Worm (Caenorhabditis elegans) whole organism, young adult: ENCODE results near the gene nmur-3.

ENCODE experiments used
- B0261.1 ChIP-seq: sonication (generic microtip); optimal IDR thresholded peaks from 2 replicates; lab custom pipeline; 2016; ENCODE audit warnings: mild to moderate bottlenecking, missing genetic modification characterization, moderate library complexity, missing compliant biosample characterization
- D2030.7 ChIP-seq: fragments of 200-800 bp; sonication (Bioruptor generic); IDR thresholded peaks from 2 replicates; pipeline ENCODE4 v1.3.6; 2022; ENCODE audit warnings: missing genetic modification reagents, missing genetic modification characterization, missing compliant biosample characterization
- F22D6.2 ChIP-seq: sonication (generic microtip); optimal IDR thresholded peaks from 2 replicates; lab custom pipeline; 2016; ENCODE audit warnings: mild to moderate bottlenecking, missing genetic modification characterization, missing compliant biosample characterization
- F23B12.7 ChIP-seq: sonication (generic microtip); optimal IDR thresholded peaks from 2 replicates; lab custom pipeline; 2017; ENCODE audit warnings: missing genetic modification characterization, mild to moderate bottlenecking, missing compliant biosample characterization, antibody characterized with exemption, moderate library complexity; ENCODE audit not compliant: insufficient read depth
- F33H1.4 ChIP-seq: fragments of 200-800 bp; sonication (Bioruptor generic); IDR thresholded peaks from 2 replicates; pipeline ENCODE4 v1.3.6; 2022; ENCODE audit warnings: missing genetic modification reagents, missing genetic modification characterization, missing compliant biosample characterization
- F39B2.1 ChIP-seq: fragments of 200-800 bp; sonication (Bioruptor generic); IDR thresholded peaks from 2 replicates; pipeline ENCODE4 v1.3.6; 2022; ENCODE audit warnings: missing genetic modification reagents, missing genetic modification characterization, missing compliant biosample characterization
- F52B5.7 ChIP-seq: sonication (generic microtip); optimal IDR thresholded peaks from 2 replicates; lab custom pipeline; 2016; ENCODE audit warnings: mild to moderate bottlenecking, missing genetic modification characterization, missing compliant biosample characterization
- F55B11.4 ChIP-seq: sonication (generic microtip); optimal IDR thresholded peaks from 2 replicates; lab custom pipeline; 2016; ENCODE audit warnings: missing compliant biosample characterization, missing genetic modification characterization, borderline replicate concordance; ENCODE audit not compliant: insufficient read depth
- F57C9.4 ChIP-seq: sonication (generic microtip); optimal IDR thresholded peaks from 2 replicates; lab custom pipeline; 2017; ENCODE audit warnings: mild to moderate bottlenecking, missing genetic modification characterization, missing compliant biosample characterization
- K11D2.4 ChIP-seq: fragments of 200-800 bp; sonication (Bioruptor generic); IDR thresholded peaks from 2 replicates; pipeline ENCODE4 v1.3.6; 2022; ENCODE audit warnings: missing genetic modification reagents, missing genetic modification characterization, missing compliant biosample characterization
- T26A5.8 ChIP-seq: sonication (generic microtip); optimal IDR thresholded peaks from 2 replicates; lab custom pipeline; 2016; ENCODE audit warnings: missing genetic modification characterization, missing compliant biosample characterization
- Y67H2A.10 ChIP-seq: fragments of 200-800 bp; sonication (Bioruptor generic); conservative IDR thresholded peaks from 2 replicates; pipeline ENCODE4 v1.3.6; 2022; ENCODE audit warnings: missing genetic modification reagents, missing genetic modification characterization, missing compliant biosample characterization
- ZK185.1 ChIP-seq: sonication (generic microtip); optimal IDR thresholded peaks from 2 replicates; lab custom pipeline; 2016; ENCODE audit warnings: mild to moderate bottlenecking, missing genetic modification characterization, missing compliant biosample characterization; ENCODE audit not compliant: poor library complexity, severe bottlenecking
- aptf-2 ChIP-seq: fragments of 200-800 bp; sonication (Bioruptor generic); conservative IDR thresholded peaks from 2 replicates; pipeline ENCODE4 v1.3.6; 2022; ENCODE audit warnings: missing genetic modification reagents, missing genetic modification characterization, missing compliant biosample characterization
- athp-1 ChIP-seq: sonication (generic microtip); optimal IDR thresholded peaks from 2 replicates; lab custom pipeline; 2017; ENCODE audit warnings: mild to moderate bottlenecking, missing genetic modification characterization, missing compliant biosample characterization
- attf-5 ChIP-seq: fragments of 200-800 bp; sonication (Bioruptor generic); optimal IDR thresholded peaks from 2 replicates; lab custom pipeline; 2018; ENCODE audit warnings: mild to moderate bottlenecking, missing genetic modification characterization, missing compliant biosample characterization
- attf-6 ChIP-seq: fragments of 200-800 bp; sonication (Bioruptor generic); IDR thresholded peaks from 2 replicates; pipeline ENCODE4 v1.3.6; 2022; ENCODE audit warnings: missing genetic modification reagents, missing genetic modification characterization, missing compliant biosample characterization
- cebp-1 ChIP-seq, 2 experiments: fragments of 200-800 bp in 1 of 2; sonication (Bioruptor generic) in 1 of 2; sonication (generic microtip) in 1 of 2; IDR thresholded peaks in 1 of 2; optimal IDR thresholded peaks in 1 of 2; 2 replicates each; pipeline versions ENCODE4 v1.3.6 to Lab custom; 2017 to 2022; ENCODE audit warnings: missing compliant biosample characterization in 2 of 2, missing genetic modification characterization in 2 of 2, mild to moderate bottlenecking in 1 of 2, missing genetic modification reagents in 1 of 2, moderate library complexity in 1 of 2
- chd-7 ChIP-seq: sonication (generic microtip); optimal IDR thresholded peaks from 2 replicates; lab custom pipeline; 2016; ENCODE audit warnings: mild to moderate bottlenecking, missing genetic modification characterization, moderate library complexity, missing compliant biosample characterization
- die-1 ChIP-seq: sonication (generic microtip); optimal IDR thresholded peaks from 2 replicates; lab custom pipeline; 2016; ENCODE audit warnings: missing genotype, mild to moderate bottlenecking, missing genetic modification characterization, missing compliant biosample characterization
- dpff-1 ChIP-seq: sonication (generic microtip); optimal IDR thresholded peaks from 2 replicates; lab custom pipeline; 2017; ENCODE audit warnings: mild to moderate bottlenecking, missing genetic modification characterization, missing compliant biosample characterization
- dpl-1 ChIP-seq: fragments of 150-350 bp; optimal IDR thresholded peaks from 2 replicates; lab custom pipeline; 2014; ENCODE audit warnings: missing biosample characterization, missing genetic modification reagents, missing genetic modification characterization
- efl-1 ChIP-seq: fragments of 150-350 bp; optimal IDR thresholded peaks from 2 replicates; lab custom pipeline; 2014; ENCODE audit warnings: missing biosample characterization, missing genetic modification reagents, missing genetic modification characterization
- ekl-4 ChIP-seq: fragments of 200-800 bp; sonication (Bioruptor generic); IDR thresholded peaks from 2 replicates; pipeline ENCODE4 v1.3.6; 2022; ENCODE audit warnings: missing genetic modification reagents, missing genetic modification characterization, missing compliant biosample characterization
- ets-4 ChIP-seq: fragments of 200-800 bp; sonication (Bioruptor generic); optimal IDR thresholded peaks from 2 replicates; lab custom pipeline; 2018; ENCODE audit warnings: mild to moderate bottlenecking, missing genetic modification characterization, missing compliant biosample characterization
- fkh-3 ChIP-seq: sonication (generic microtip); optimal IDR thresholded peaks from 2 replicates; lab custom pipeline; 2016; ENCODE audit warnings: mild to moderate bottlenecking, missing genetic modification characterization, missing compliant biosample characterization
- gei-17 ChIP-seq: fragments of 200-800 bp; sonication (Bioruptor generic); optimal IDR thresholded peaks from 2 replicates; lab custom pipeline; 2018; ENCODE audit warnings: mild to moderate bottlenecking, missing genetic modification characterization, missing compliant biosample characterization
- hlh-26 ChIP-seq: fragments of 200-800 bp; sonication (Bioruptor generic); conservative IDR thresholded peaks from 2 replicates; pipeline ENCODE4 v1.3.6; 2022; ENCODE audit warnings: missing genetic modification reagents, missing genetic modification characterization, missing compliant biosample characterization
- hmg-20 ChIP-seq: fragments of 200-800 bp; sonication (Bioruptor generic); IDR thresholded peaks from 2 replicates; pipeline ENCODE4 v1.3.6; 2022; ENCODE audit warnings: missing genetic modification reagents, missing genetic modification characterization, missing compliant biosample characterization
- hrde-1 ChIP-seq: sonication (generic microtip); optimal IDR thresholded peaks from 2 replicates; lab custom pipeline; 2016; ENCODE audit warnings: missing genetic modification characterization, mild to moderate bottlenecking, missing compliant biosample characterization, moderate library complexity, missing genotype, missing genetic modification reagents, borderline replicate concordance
- hsf-1 ChIP-seq: fragments of 200-800 bp; sonication (Bioruptor generic); IDR thresholded peaks from 2 replicates; pipeline ENCODE4 v1.3.6; 2022; ENCODE audit warnings: missing genetic modification reagents, missing genetic modification characterization, missing compliant biosample characterization
- let-607 ChIP-seq, 2 experiments: fragments of 200-800 bp in 1 of 2; sonication (Bioruptor generic) in 1 of 2; sonication (generic microtip) in 1 of 2; optimal IDR thresholded peaks; 2 replicates each; lab custom pipeline; 2016 to 2018; ENCODE audit warnings: mild to moderate bottlenecking in 2 of 2, missing compliant biosample characterization in 2 of 2, missing genetic modification characterization in 2 of 2, moderate library complexity in 2 of 2, missing genotype in 1 of 2
- lin-40 ChIP-seq: sonication (generic microtip); optimal IDR thresholded peaks from 2 replicates; lab custom pipeline; 2016; ENCODE audit warnings: missing genetic modification characterization, mild to moderate bottlenecking, missing compliant biosample characterization, missing genotype, missing genetic modification reagents
- lsl-1 ChIP-seq: fragments of 200-800 bp; sonication (Bioruptor generic); optimal IDR thresholded peaks from 2 replicates; lab custom pipeline; 2018; ENCODE audit warnings: mild to moderate bottlenecking, missing genetic modification characterization, moderate library complexity, missing compliant biosample characterization
- lsy-27 ChIP-seq: sonication (generic microtip); optimal IDR thresholded peaks from 2 replicates; lab custom pipeline; 2017; ENCODE audit warnings: missing genetic modification characterization, mild to moderate bottlenecking, missing compliant biosample characterization, antibody characterized with exemption, missing genotype, borderline replicate concordance; ENCODE audit not compliant: insufficient read depth
- nfyb-1 ChIP-seq: fragments of 200-800 bp; sonication (Bioruptor generic); IDR thresholded peaks from 2 replicates; pipeline ENCODE4 v1.3.6; 2022; ENCODE audit warnings: missing genetic modification reagents, missing genetic modification characterization, missing compliant biosample characterization
- pbrm-1 ChIP-seq: fragments of 200-800 bp; sonication (Bioruptor generic); IDR thresholded peaks from 2 replicates; pipeline ENCODE4 v1.3.6; 2022; ENCODE audit warnings: missing genetic modification reagents, missing genetic modification characterization, missing compliant biosample characterization
- rec-8 ChIP-seq, 2 experiments: sonication (generic microtip); optimal IDR thresholded peaks; 2 replicates each; lab custom pipeline; 2016; ENCODE audit warnings: mild to moderate bottlenecking in 2 of 2, missing genetic modification characterization in 2 of 2, missing genetic modification reagents in 2 of 2, missing genotype in 2 of 2, missing biosample characterization in 1 of 2, missing compliant biosample characterization in 1 of 2, moderate library complexity in 1 of 2
- sdz-38 ChIP-seq: sonication (generic microtip); optimal IDR thresholded peaks from 2 replicates; lab custom pipeline; 2016; ENCODE audit warnings: missing genotype, missing genetic modification characterization, missing compliant biosample characterization
- snpc-1.1 ChIP-seq: sonication (generic microtip); optimal IDR thresholded peaks from 2 replicates; lab custom pipeline; 2017; ENCODE audit warnings: missing genetic modification characterization, mild to moderate bottlenecking, missing compliant biosample characterization, antibody characterized with exemption, moderate library complexity, missing genotype, missing genetic modification reagents; ENCODE audit not compliant: insufficient read depth
- snpc-4 ChIP-seq, 5 experiments: fragments of 150-350 bp in 1 of 5; sonication (generic microtip) in 4 of 5; optimal IDR thresholded peaks; 2 replicates each; lab custom pipeline; 2014 to 2018; ENCODE audit warnings: missing genetic modification characterization in 5 of 5, missing biosample characterization in 3 of 5, antibody characterized with exemption in 2 of 5, mild to moderate bottlenecking in 2 of 5, missing compliant biosample characterization in 2 of 5, missing genotype in 2 of 5, moderate library complexity in 2 of 5, missing genetic modification reagents in 1 of 5
- tbx-9 ChIP-seq: sonication (generic microtip); optimal IDR thresholded peaks from 2 replicates; lab custom pipeline; 2016; ENCODE audit warnings: borderline replicate concordance, missing genetic modification characterization, inconsistent platforms, missing compliant biosample characterization
- unc-62 ChIP-seq: fragments of 150-350 bp; optimal IDR thresholded peaks from 2 replicates; lab custom pipeline; 2014; ENCODE audit warnings: missing biosample characterization, missing genetic modification reagents, missing genetic modification characterization
- xnd-1 ChIP-seq: sonication (generic microtip); optimal IDR thresholded peaks from 2 replicates; lab custom pipeline; 2016; ENCODE audit warnings: missing genotype, missing genetic modification reagents, missing genetic modification characterization, missing compliant biosample characterization
- ztf-18 ChIP-seq: sonication (generic microtip); optimal IDR thresholded peaks from 2 replicates; lab custom pipeline; 2016; ENCODE audit warnings: missing genotype, mild to moderate bottlenecking, missing genetic modification characterization, missing compliant biosample characterization
- ztf-28 ChIP-seq: fragments of 200-800 bp; sonication (Bioruptor generic); IDR thresholded peaks from 2 replicates; pipeline ENCODE4 v1.3.6; 2022; ENCODE audit warnings: missing genetic modification reagents, missing genetic modification characterization, missing compliant biosample characterization

The nmur-3 gene

ce11 chrX:4453101-4453500, 13.2 kb upstream of the nmur-3 start (continued):
- TF ChIP-seq nfyb-1 (GFP tag; lab: Robert Waterston, UW) = no peak
- TF ChIP-seq snpc-1.1 (tag; lab: Kevin White, UChicago) = peak; percentile 29
- TF ChIP-seq hsf-1 (GFP tag; lab: Robert Waterston, UW) = no peak
- no peak for TF ChIP-seq attf-6 (GFP tag; lab: Robert Waterston, UW)
- TF ChIP-seq F39B2.1 (GFP tag; lab: Robert Waterston, UW) = no peak
- TF ChIP-seq fkh-3 = peak; percentile 16
- 0 out of 2 replicates have a peak, but pooled peaks have one; percentile 8 for TF ChIP-seq ztf-28 (GFP tag; lab: Robert Waterston, UW)
- TF ChIP-seq Y67H2A.10 (GFP tag; lab: Robert Waterston, UW) = no peak
- TF ChIP-seq F57C9.4 = no peak
- 0 out of 2 replicates have a peak, but pooled peaks have one; percentile 12 for TF ChIP-seq hmg-20 (GFP tag; lab: Robert Waterston, UW)
- TF ChIP-seq sdz-38 = no peak
- TF ChIP-seq chd-7 (tag; lab: Kevin White, UChicago) = no peak
- no peak for TF ChIP-seq dpl-1 (GFP tag; lab: Kevin White, UChicago)
- TF ChIP-seq cebp-1 (GFP tag; IDR thresholded peaks at IDR 0.05; lab: Robert Waterston, UW) = no peak
- no peak for TF ChIP-seq cebp-1 (tag; optimal IDR thresholded peaks at IDR 0.05; lab: Kevin White, UChicago)
- peak; percentile 54 for TF ChIP-seq snpc-4 (GFP tag; optimal IDR thresholded peaks at IDR 0.05; lab: Kevin White, UChicago)
- TF ChIP-seq snpc-4 (tag; optimal IDR thresholded peaks at IDR 0.05; lab: Kevin White, UChicago) = peak in 2 of 4 experiments; percentile 56 to 61
- TF ChIP-seq F52B5.7 (tag; lab: Kevin White, UChicago) = peak; percentile 24
- no peak for TF ChIP-seq hrde-1
- no peak for TF ChIP-seq hlh-26 (GFP tag; lab: Robert Waterston, UW)
- TF ChIP-seq xnd-1 (tag; lab: Kevin White, UChicago) = no peak
- no peak for TF ChIP-seq rec-8 (tag; optimal IDR thresholded peaks at IDR 0.05; lab: Kevin White, UChicago)
- TF ChIP-seq F55B11.4 (tag; lab: Kevin White, UChicago) = no peak
- TF ChIP-seq unc-62 = no peak
- TF ChIP-seq F22D6.2 (tag; lab: Kevin White, UChicago) = no peak
- TF ChIP-seq efl-1 (GFP tag; lab: Kevin White, UChicago) = no peak
- TF ChIP-seq F23B12.7 (tag; lab: Kevin White, UChicago) = no peak
- TF ChIP-seq athp-1 (tag; lab: Kevin White, UChicago) = no peak
- TF ChIP-seq T26A5.8 (tag; lab: Kevin White, UChicago) = no peak
- TF ChIP-seq ZK185.1 (tag; lab: Kevin White, UChicago) = peak; percentile 39
- peak; percentile 70 for TF ChIP-seq die-1
- TF ChIP-seq F33H1.4 (GFP tag; lab: Robert Waterston, UW) = no peak
- no peak for TF ChIP-seq tbx-9 (tag; lab: Kevin White, UChicago)
- peak; percentile 13; the same call in 1 of the 2 replicates for TF ChIP-seq ekl-4 (GFP tag; lab: Robert Waterston, UW)
- TF ChIP-seq ets-4 (GFP tag; lab: Kevin White, UChicago) = no peak
- no peak for TF ChIP-seq aptf-2
- peak; percentile 68 for TF ChIP-seq D2030.7 (GFP tag; lab: Robert Waterston, UW)
- TF ChIP-seq let-607 (tag; optimal IDR thresholded peaks at IDR 0.05; lab: Kevin White, UChicago) = peak in 1 of 2 experiments; percentile 34
- TF ChIP-seq ztf-18 = peak; percentile 35
- no peak for TF ChIP-seq lin-40 (tag; lab: Kevin White, UChicago)
- no peak for TF ChIP-seq gei-17 (GFP tag; lab: Kevin White, UChicago)
- TF ChIP-seq lsy-27 (tag; lab: Kevin White, UChicago) = no peak
- no peak for TF ChIP-seq lsl-1 (GFP tag; lab: Kevin White, UChicago)
- TF ChIP-seq B0261.1 (tag; lab: Kevin White, UChicago) = peak; percentile 83
- no peak for TF ChIP-seq dpff-1 (tag; lab: Kevin White, UChicago)
- peak; percentile 23 for TF ChIP-seq attf-5 (GFP tag; lab: Kevin White, UChicago)
- peak; percentile 65; the same call in 1 of the 2 replicates for TF ChIP-seq pbrm-1 (GFP tag; lab: Robert Waterston, UW)
- TF ChIP-seq K11D2.4 (GFP tag; lab: Robert Waterston, UW) = no peak
